Worm (Caenorhabditis elegans) whole organism, early embryonic: ENCODE measurements around the gene ftr-1.

ENCODE experiments used
- B0310.2 ChIP-seq: sonication (generic microtip); optimal IDR thresholded peaks from 2 replicates; lab custom pipeline; 2016; ENCODE audit warnings: mild to moderate bottlenecking, missing genetic modification characterization, missing compliant biosample characterization
- F13C5.2 ChIP-seq: sonication (generic microtip); optimal IDR thresholded peaks from 2 replicates; lab custom pipeline; 2017; ENCODE audit warnings: mild to moderate bottlenecking, missing genetic modification characterization, inconsistent platforms, missing compliant biosample characterization
- aly-1 ChIP-seq: sonication (generic microtip); optimal IDR thresholded peaks from 2 replicates; lab custom pipeline; 2016; ENCODE audit warnings: missing genetic modification characterization, missing compliant biosample characterization
- ama-1 ChIP-seq: fragments of 150-350 bp; optimal IDR thresholded peaks from 2 replicates; lab custom pipeline; 2014
- ceh-13 ChIP-seq: fragments of 200-800 bp; sonication (Bioruptor generic); optimal IDR thresholded peaks from 2 replicates; lab custom pipeline; 2018; ENCODE audit warnings: mild to moderate bottlenecking, missing genetic modification characterization, missing compliant biosample characterization
- ceh-36 ChIP-seq: sonication (generic microtip); optimal IDR thresholded peaks from 2 replicates; lab custom pipeline; 2016; ENCODE audit warnings: missing genetic modification characterization, inconsistent platforms, missing compliant biosample characterization
- ets-7 ChIP-seq: sonication (generic microtip); optimal IDR thresholded peaks from 2 replicates; lab custom pipeline; 2016; ENCODE audit warnings: missing genotype, missing genetic modification characterization, missing compliant biosample characterization
- flt-1 ChIP-seq: fragments of 200-800 bp; sonication (Bioruptor generic); IDR thresholded peaks from 2 replicates; pipeline ENCODE4 v1.3.6; 2022; ENCODE audit warnings: missing genetic modification characterization, missing compliant biosample characterization
- hmbx-1 ChIP-seq: sonication (generic microtip); optimal IDR thresholded peaks from 2 replicates; lab custom pipeline; 2016; ENCODE audit warnings: mild to moderate bottlenecking, missing genetic modification characterization, missing compliant biosample characterization
- hmg-4 ChIP-seq: fragments of 200-800 bp; sonication (Bioruptor generic); optimal IDR thresholded peaks from 2 replicates; lab custom pipeline; 2018; ENCODE audit warnings: mild to moderate bottlenecking, missing genetic modification characterization, missing compliant biosample characterization
- hnd-1 ChIP-seq: sonication (generic microtip); optimal IDR thresholded peaks from 2 replicates; lab custom pipeline; 2016; ENCODE audit warnings: missing genetic modification characterization, missing compliant biosample characterization
- pes-1 ChIP-seq: fragments of 200-800 bp; sonication (Bioruptor generic); IDR thresholded peaks from 2 replicates; pipeline ENCODE4 v1.3.6; 2022; ENCODE audit warnings: missing genetic modification reagents, missing genetic modification characterization, missing compliant biosample characterization
- scrt-1 ChIP-seq: fragments of 200-800 bp; sonication (Bioruptor generic); IDR thresholded peaks from 2 replicates; pipeline ENCODE4 v1.3.6; 2022; ENCODE audit warnings: missing genetic modification characterization, missing compliant biosample characterization
- sea-1 ChIP-seq: fragments of 200-800 bp; sonication (Bioruptor generic); conservative IDR thresholded peaks from 2 replicates; pipeline ENCODE4 v1.3.6; 2022; ENCODE audit warnings: missing genetic modification characterization, missing compliant biosample characterization
- tbx-11 ChIP-seq: fragments of 200-800 bp; sonication (Bioruptor generic); IDR thresholded peaks from 2 replicates; pipeline ENCODE4 v1.3.6; 2022; ENCODE audit warnings: missing genetic modification characterization, missing compliant biosample characterization
- tbx-37 ChIP-seq: fragments of 200-800 bp; sonication (Bioruptor generic); conservative IDR thresholded peaks from 2 replicates; pipeline ENCODE4 v1.3.6; 2022; ENCODE audit warnings: missing genetic modification reagents, missing genetic modification characterization, missing compliant biosample characterization
- tra-4 ChIP-seq: sonication (generic microtip); optimal IDR thresholded peaks from 2 replicates; lab custom pipeline; 2017; ENCODE audit warnings: missing genetic modification characterization, missing compliant biosample characterization

Gene ftr-1

DNA sequence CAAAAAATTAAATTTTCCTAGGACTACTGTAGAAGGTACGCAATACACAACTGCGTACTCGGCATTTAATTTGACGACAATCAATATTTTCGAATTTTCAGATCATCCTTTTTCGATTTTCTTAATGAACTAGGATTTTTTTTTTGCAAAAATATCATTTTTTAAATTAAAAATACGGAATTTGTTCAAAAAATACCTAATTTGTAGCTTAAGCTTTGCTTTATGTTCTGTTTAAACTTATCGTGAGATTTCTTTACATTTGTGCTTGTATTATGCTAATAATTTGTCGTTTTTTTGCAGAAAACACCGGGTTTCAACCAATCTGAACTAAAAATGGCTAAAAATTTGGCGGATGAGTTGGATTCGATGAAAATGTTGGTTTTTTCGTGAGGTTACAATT is at the start of gene ftr-1:
Gene ftr-1, plus strand, starts transcription at position 301 of the 400 bp plus-strand sequence.
- TF ChIP-seq sea-1 (no peak), pes-1 (no peak), hnd-1 (tag; lab: Kevin White, UChicago) (no peak), tbx-37 (GFP tag; lab: Robert Waterston, UW) (no peak), flt-1 (GFP tag; lab: Robert Waterston, UW) (no peak), scrt-1 (GFP tag; lab: Robert Waterston, UW) (no peak), ets-7 (tag; lab: Kevin White, UChicago) (no peak), ama-1 (lab: Kevin White, UChicago) (no peak), hmg-4 (GFP tag; lab: Kevin White, UChicago) (no peak), ceh-36 (tag; lab: Kevin White, UChicago) (no peak), aly-1 (no peak), ceh-13 (GFP tag; lab: Kevin White, UChicago) (no peak), B0310.2 (tag; lab: Kevin White, UChicago) (no peak)

DNA sequence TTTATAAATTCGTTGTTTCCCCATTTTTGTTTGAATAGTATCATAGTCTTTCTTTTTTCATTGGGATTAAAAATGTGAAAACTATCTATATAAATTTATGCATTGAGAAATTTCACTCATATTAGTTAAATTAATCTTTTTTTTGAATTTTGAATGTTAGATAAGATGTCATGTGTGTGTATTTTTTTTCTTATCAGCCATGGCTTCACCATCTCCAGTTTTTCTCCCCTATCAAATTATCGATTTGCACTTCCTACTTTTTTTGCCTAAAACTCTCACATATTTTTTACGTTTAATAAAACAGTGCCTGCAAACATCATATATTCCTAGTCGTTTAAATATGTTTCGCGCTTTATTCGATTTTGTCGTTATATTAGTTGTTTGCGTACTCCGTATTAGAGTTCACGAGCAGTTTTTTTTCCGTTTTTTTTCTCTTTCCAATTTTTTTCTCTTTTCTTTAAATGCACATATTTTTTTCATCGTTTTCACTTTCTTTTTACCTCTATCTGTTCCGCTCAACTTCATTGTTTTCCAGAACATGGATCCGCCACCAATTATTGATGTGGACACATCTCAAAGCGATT is 49.0 kb upstream of the ftr-1 start, which contains the start of gene Y113G7A.13:
Gene Y113G7A.13, plus strand, starts transcription at position 534 of the 584 bp plus-strand sequence.
- TF ChIP-seq ama-1 (lab: Kevin White, UChicago), result no peak
- no peak for TF ChIP-seq ets-7 (tag; lab: Kevin White, UChicago)
- no peak for TF ChIP-seq hmg-4 (GFP tag; lab: Kevin White, UChicago)
- no peak for TF ChIP-seq sea-1
- TF ChIP-seq hnd-1 (tag; lab: Kevin White, UChicago), result no peak
- TF ChIP-seq pes-1, result no peak
- TF ChIP-seq tbx-11 (GFP tag; lab: Robert Waterston, UW), result no peak
- no peak for TF ChIP-seq B0310.2 (tag; lab: Kevin White, UChicago)
- TF ChIP-seq tbx-37 (GFP tag; lab: Robert Waterston, UW), result no peak
- TF ChIP-seq F13C5.2 (tag; lab: Kevin White, UChicago), result no peak
- TF ChIP-seq tra-4 (tag; lab: Kevin White, UChicago), result no peak
- no peak for TF ChIP-seq aly-1
- no peak for TF ChIP-seq scrt-1 (GFP tag; lab: Robert Waterston, UW)
- TF ChIP-seq ceh-36 (tag; lab: Kevin White, UChicago), result no peak
- no peak for TF ChIP-seq hmbx-1
- TF ChIP-seq flt-1 (GFP tag; lab: Robert Waterston, UW), result no peak
- TF ChIP-seq ceh-13 (GFP tag; lab: Kevin White, UChicago), result no peak

DNA sequence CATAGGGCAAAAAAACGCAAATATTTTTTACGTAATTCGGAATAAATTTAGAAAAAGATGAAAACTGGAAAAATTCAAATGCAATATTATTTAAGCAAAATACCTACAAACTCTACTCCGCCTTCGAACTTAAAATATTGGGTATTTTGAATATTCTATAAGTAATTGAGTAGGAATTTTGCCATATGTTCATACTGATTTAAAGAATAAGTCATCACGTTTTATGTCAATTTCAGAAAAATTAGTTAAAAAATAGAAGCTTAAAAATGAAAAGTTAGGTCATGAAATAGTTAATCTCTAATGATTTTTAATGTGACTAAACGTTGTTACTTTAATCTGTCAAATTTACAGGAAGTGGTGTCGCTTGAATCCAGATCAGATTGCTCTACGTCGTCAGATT is 45.3 kb upstream of the ftr-1 start, which contains the start of gene F19B2.7:
Gene F19B2.7, plus strand, starts transcription at position 301 of the 400 bp plus-strand sequence.
- TF ChIP-seq tbx-37 (GFP tag; lab: Robert Waterston, UW) (no peak), hmg-4 (GFP tag; lab: Kevin White, UChicago) (no peak), ama-1 (lab: Kevin White, UChicago) (no peak), scrt-1 (GFP tag; lab: Robert Waterston, UW) (no peak), ceh-13 (GFP tag; lab: Kevin White, UChicago) (no peak), F13C5.2 (tag; lab: Kevin White, UChicago) (no peak), pes-1 (no peak), aly-1 (no peak), tra-4 (tag; lab: Kevin White, UChicago) (no peak), flt-1 (GFP tag; lab: Robert Waterston, UW) (no peak), hnd-1 (tag; lab: Kevin White, UChicago) (no peak), hmbx-1 (no peak), tbx-11 (GFP tag; lab: Robert Waterston, UW) (no peak), ets-7 (tag; lab: Kevin White, UChicago) (no peak), sea-1 (no peak), B0310.2 (tag; lab: Kevin White, UChicago) (no peak), ceh-36 (tag; lab: Kevin White, UChicago) (no peak)

DNA sequence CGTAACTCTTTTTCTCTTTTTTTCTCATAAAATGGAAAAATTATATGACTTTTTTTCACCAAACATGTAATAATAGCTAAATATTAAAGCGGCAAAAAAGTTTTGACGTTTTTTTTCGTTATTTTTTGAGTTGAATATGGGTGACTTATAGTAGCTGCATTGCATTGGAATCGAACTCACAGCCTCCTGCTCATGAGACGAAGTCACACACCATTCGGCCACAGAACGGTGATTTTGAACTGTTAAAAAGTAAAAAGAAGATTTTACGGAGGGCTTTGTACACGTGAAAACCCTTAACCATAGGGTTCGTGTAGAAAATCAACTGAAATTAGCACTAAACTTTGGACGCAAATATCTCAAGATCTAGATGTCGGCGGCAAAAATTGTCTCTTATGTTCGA is 44.9 kb upstream of the ftr-1 start:
- no peak for TF ChIP-seq tbx-37 (GFP tag; lab: Robert Waterston, UW)
- TF ChIP-seq ceh-13 (GFP tag; lab: Kevin White, UChicago), result no peak
- TF ChIP-seq aly-1, result no peak
- TF ChIP-seq ets-7 (tag; lab: Kevin White, UChicago), result no peak
- TF ChIP-seq tbx-11 (GFP tag; lab: Robert Waterston, UW), result no peak
- TF ChIP-seq pes-1, result no peak
- no peak for TF ChIP-seq hmg-4 (GFP tag; lab: Kevin White, UChicago)
- TF ChIP-seq scrt-1 (GFP tag; lab: Robert Waterston, UW), result no peak
- TF ChIP-seq F13C5.2 (tag; lab: Kevin White, UChicago), result no peak
- TF ChIP-seq ceh-36 (tag; lab: Kevin White, UChicago), result no peak
- no peak for TF ChIP-seq hnd-1 (tag; lab: Kevin White, UChicago)
- no peak for TF ChIP-seq hmbx-1
- TF ChIP-seq flt-1 (GFP tag; lab: Robert Waterston, UW), result no peak
- TF ChIP-seq sea-1, result no peak
- TF ChIP-seq B0310.2 (tag; lab: Kevin White, UChicago), result no peak
- no peak for TF ChIP-seq ama-1 (lab: Kevin White, UChicago)
- TF ChIP-seq tra-4 (tag; lab: Kevin White, UChicago), result no peak

DNA sequence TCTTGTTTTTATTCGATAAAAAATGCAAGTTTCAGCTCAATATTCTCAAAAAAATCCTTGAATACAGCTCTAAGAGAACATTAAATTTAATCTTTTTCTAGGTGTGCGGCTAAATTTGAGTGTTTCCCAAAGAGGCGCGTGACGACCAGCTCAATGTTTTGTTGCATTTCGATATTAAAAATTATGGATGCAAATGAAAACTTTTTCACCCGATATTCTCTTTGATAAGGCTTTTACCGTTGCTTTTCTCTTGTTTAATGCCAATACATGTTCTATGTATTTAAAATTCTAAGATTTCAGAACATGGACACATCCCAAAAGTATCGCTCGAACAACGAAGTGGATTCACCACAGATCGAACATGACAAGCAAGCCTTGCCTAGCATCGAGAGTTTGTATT is 38.5 kb upstream of the ftr-1 start, which contains the start of gene F19B2.6:
Gene F19B2.6, plus strand, starts transcription at position 301 of the 400 bp plus-strand sequence.
- TF ChIP-seq pes-1 (no peak), scrt-1 (GFP tag; lab: Robert Waterston, UW) (no peak), hmg-4 (GFP tag; lab: Kevin White, UChicago) (no peak), ceh-36 (tag; lab: Kevin White, UChicago) (no peak), F13C5.2 (tag; lab: Kevin White, UChicago) (no peak), flt-1 (GFP tag; lab: Robert Waterston, UW) (no peak), sea-1 (no peak), ama-1 (lab: Kevin White, UChicago) (no peak), ets-7 (tag; lab: Kevin White, UChicago) (no peak), hmbx-1 (no peak), tra-4 (tag; lab: Kevin White, UChicago) (no peak), B0310.2 (tag; lab: Kevin White, UChicago) (no peak), aly-1 (no peak), hnd-1 (tag; lab: Kevin White, UChicago) (no peak)

DNA sequence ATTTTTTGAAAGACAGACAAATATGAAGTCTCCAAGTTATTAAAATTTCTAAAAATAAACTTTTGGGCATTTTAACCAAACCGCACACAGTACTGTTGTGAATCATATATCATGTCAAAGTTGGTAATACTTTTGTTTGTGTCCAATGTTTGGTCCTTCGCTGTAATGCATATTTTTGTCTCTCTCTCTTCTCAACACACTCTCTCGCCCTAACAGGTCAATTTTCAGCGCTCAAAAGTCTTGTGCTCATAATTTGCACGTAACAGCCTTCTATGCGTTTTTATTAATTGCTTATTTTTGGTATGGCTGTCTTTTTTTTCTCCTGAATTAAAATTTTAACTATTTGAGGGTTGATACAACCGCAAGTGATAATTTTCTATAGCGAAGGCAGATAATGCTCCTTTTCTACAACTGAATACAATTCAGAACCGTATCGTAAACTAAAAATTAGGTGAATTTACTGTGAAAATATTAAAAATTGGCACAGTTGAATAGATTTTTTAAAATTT is 34.9 kb upstream of the ftr-1 start:
- no peak for TF ChIP-seq hnd-1 (tag; lab: Kevin White, UChicago)
- no peak for TF ChIP-seq sea-1
- TF ChIP-seq flt-1 (GFP tag; lab: Robert Waterston, UW), result no peak
- TF ChIP-seq tbx-37 (GFP tag; lab: Robert Waterston, UW), result no peak
- no peak for TF ChIP-seq ceh-36 (tag; lab: Kevin White, UChicago)
- no peak for TF ChIP-seq tbx-11 (GFP tag; lab: Robert Waterston, UW)
- no peak for TF ChIP-seq B0310.2 (tag; lab: Kevin White, UChicago)
- no peak for TF ChIP-seq hmg-4 (GFP tag; lab: Kevin White, UChicago)
- no peak for TF ChIP-seq ama-1 (lab: Kevin White, UChicago)
- no peak for TF ChIP-seq ceh-13 (GFP tag; lab: Kevin White, UChicago)
- no peak for TF ChIP-seq tra-4 (tag; lab: Kevin White, UChicago)
- no peak for TF ChIP-seq hmbx-1
- TF ChIP-seq aly-1, result no peak
- TF ChIP-seq scrt-1 (GFP tag; lab: Robert Waterston, UW), result no peak
- no peak for TF ChIP-seq F13C5.2 (tag; lab: Kevin White, UChicago)
- no peak for TF ChIP-seq pes-1
- TF ChIP-seq ets-7 (tag; lab: Kevin White, UChicago), result no peak
